Fruit fly (Drosophila melanogaster) whole organism, wandering third instar larva: Measurements from ENCODE around the gene png.

Source experiments
- Abd-B ChIP-seq: fragments of >200 bp; optimal IDR thresholded peaks from 2 replicates; lab custom pipeline; 2017; ENCODE audit warnings: missing biosample characterization, missing genetic modification characterization
- CG32264 ChIP-seq: fragments of 200-800 bp; sonication (Bioruptor generic); optimal IDR thresholded peaks from 2 replicates; lab custom pipeline; 2016; ENCODE audit warnings: missing biosample characterization, missing genetic modification characterization
- CG9705 ChIP-seq: fragments of 200-800 bp; sonication (Bioruptor generic); optimal IDR thresholded peaks from 2 replicates; lab custom pipeline; 2018; ENCODE audit warnings: missing biosample characterization, mild to moderate bottlenecking, missing genetic modification characterization
- CrebA ChIP-seq: fragments of 200-800 bp; sonication (Bioruptor generic); optimal IDR thresholded peaks from 2 replicates; lab custom pipeline; 2016; ENCODE audit warnings: missing biosample characterization, mild to moderate bottlenecking, missing genetic modification characterization, borderline replicate concordance
- Dfd ChIP-seq: fragments of >200 bp; optimal IDR thresholded peaks from 2 replicates; lab custom pipeline; 2017; ENCODE audit warnings: missing biosample characterization, missing genetic modification characterization
- Dif ChIP-seq: fragments of 200-275, 200-300 bp; sonication (Bioruptor generic); optimal IDR thresholded peaks from 2 replicates; lab custom pipeline; 2018; ENCODE audit warnings: missing biosample characterization, missing genetic modification characterization; ENCODE audit not compliant: partially characterized antibody
- GATAd ChIP-seq: sonication (Bioruptor generic); optimal IDR thresholded peaks from 2 replicates; lab custom pipeline; 2016; ENCODE audit warnings: missing biosample characterization, missing genetic modification characterization
- HLH106 ChIP-seq: fragments of 200-800 bp; optimal IDR thresholded peaks from 3 replicates; lab custom pipeline; 2019; ENCODE audit warnings: missing biosample characterization, mild to moderate bottlenecking, missing genetic modification characterization, moderate library complexity
- Hnf4 ChIP-seq: fragments of 200-800 bp; sonication (Bioruptor generic); optimal IDR thresholded peaks from 2 replicates; lab custom pipeline; 2016; ENCODE audit warnings: missing biosample characterization, mild to moderate bottlenecking, missing genetic modification characterization
- Hr78 ChIP-seq: fragments of >200 bp; optimal IDR thresholded peaks from 2 replicates; lab custom pipeline; 2017; ENCODE audit warnings: missing biosample characterization, missing genetic modification characterization
- Hr83 ChIP-seq: fragments of 200-300 bp; sonication (Bioruptor generic); optimal IDR thresholded peaks from 2 replicates; lab custom pipeline; 2016; ENCODE audit warnings: missing biosample characterization, mild to moderate bottlenecking, missing genetic modification characterization, moderate library complexity; ENCODE audit not compliant: poor library complexity, severe bottlenecking
- Jra ChIP-seq: sonication (Bioruptor generic); optimal IDR thresholded peaks from 2 replicates; lab custom pipeline; 2016; ENCODE audit warnings: missing biosample characterization, missing genetic modification characterization
- Mio ChIP-seq: sonication (Bioruptor generic); optimal IDR thresholded peaks from 2 replicates; lab custom pipeline; 2016; ENCODE audit warnings: missing biosample characterization, missing genetic modification characterization
- Myc ChIP-seq: fragments of >200 bp; optimal IDR thresholded peaks from 2 replicates; lab custom pipeline; 2017
- N ChIP-seq: fragments of >200 bp; optimal IDR thresholded peaks from 2 replicates; lab custom pipeline; 2018; ENCODE audit warnings: missing biosample characterization, missing external identifiers, missing genetic modification characterization
- OdsH ChIP-seq: fragments of 200-800 bp; sonication (Bioruptor generic); optimal IDR thresholded peaks from 2 replicates; lab custom pipeline; 2016; ENCODE audit warnings: missing biosample characterization, mild to moderate bottlenecking, missing genetic modification characterization
- Rel ChIP-seq, 2 experiments: fragments of 200-800 bp; sonication (Bioruptor generic) in 1 of 2; optimal IDR thresholded peaks; 2 replicates in 1 of 2; 3 replicates in 1 of 2; lab custom pipeline; 2016 to 2019; ENCODE audit warnings: mild to moderate bottlenecking in 2 of 2, missing biosample characterization in 2 of 2, missing genetic modification characterization in 2 of 2, moderate library complexity in 1 of 2
- Sp1 ChIP-seq: fragments of 200-800 bp; sonication (Bioruptor generic); optimal IDR thresholded peaks from 3 replicates; lab custom pipeline; 2019; ENCODE audit warnings: missing biosample characterization, mild to moderate bottlenecking, missing genetic modification characterization, moderate library complexity
- Vsx2 ChIP-seq: fragments of 200-300, 225-300 bp; sonication (Bioruptor generic); optimal IDR thresholded peaks from 2 replicates; lab custom pipeline; 2018; ENCODE audit warnings: missing biosample characterization, missing genetic modification characterization; ENCODE audit not compliant: partially characterized antibody
- br ChIP-seq: fragments of 200-800 bp; sonication (Bioruptor generic); optimal IDR thresholded peaks from 2 replicates; lab custom pipeline; 2016; ENCODE audit warnings: missing biosample characterization, missing genetic modification characterization
- brk ChIP-seq: fragments of 200-800 bp; sonication (Bioruptor generic); optimal IDR thresholded peaks from 2 replicates; lab custom pipeline; 2016; ENCODE audit warnings: missing biosample characterization, mild to moderate bottlenecking, missing genetic modification characterization
- dl ChIP-seq, 2 experiments: fragments of 175-275, 200-275 bp in 1 of 2; fragments of 200-275 bp in 1 of 2; sonication (Bioruptor generic); optimal IDR thresholded peaks; lab custom pipeline; 2018; ENCODE audit warnings: mild to moderate bottlenecking in 2 of 2, missing biosample characterization in 2 of 2, missing genetic modification characterization in 2 of 2, moderate library complexity in 2 of 2; ENCODE audit not compliant: partially characterized antibody in 2 of 2, insufficient read depth in 1 of 2
- dmrt93B ChIP-seq: fragments of 200-800 bp; sonication (Bioruptor generic); optimal IDR thresholded peaks from 2 replicates; lab custom pipeline; 2018; ENCODE audit warnings: missing biosample characterization, mild to moderate bottlenecking, missing genetic modification characterization
- dsf ChIP-seq: sonication (Bioruptor generic); optimal IDR thresholded peaks from 2 replicates; lab custom pipeline; 2016; ENCODE audit warnings: missing biosample characterization, missing genetic modification characterization, borderline replicate concordance
- ey ChIP-seq: fragments of 200-800 bp; sonication (Bioruptor generic); optimal IDR thresholded peaks from 2 replicates; lab custom pipeline; 2016; ENCODE audit warnings: missing biosample characterization, missing genetic modification characterization
- foxo ChIP-seq, 2 experiments: fragments of 200-800 bp; sonication (Bioruptor generic); optimal IDR thresholded peaks; 2 replicates in 1 of 2; 3 replicates in 1 of 2; lab custom pipeline; 2016 to 2017; ENCODE audit warnings: missing biosample characterization in 2 of 2, missing genetic modification characterization in 2 of 2
- fru ChIP-seq: fragments of 200-800 bp; sonication (Bioruptor generic); optimal IDR thresholded peaks from 3 replicates; lab custom pipeline; 2016; ENCODE audit warnings: missing biosample characterization, mild to moderate bottlenecking, missing genetic modification characterization
- h ChIP-seq: fragments of 200-800 bp; sonication (Bioruptor generic); optimal IDR thresholded peaks from 3 replicates; lab custom pipeline; 2016; ENCODE audit warnings: missing biosample characterization, mild to moderate bottlenecking, missing genetic modification characterization
- jim ChIP-seq: fragments of 175-275, 200-325 bp; sonication (Bioruptor generic); optimal IDR thresholded peaks from 2 replicates; lab custom pipeline; 2016; ENCODE audit warnings: missing biosample characterization, mild to moderate bottlenecking, missing genetic modification characterization
- lola ChIP-seq: fragments of >200 bp; optimal IDR thresholded peaks from 2 replicates; lab custom pipeline; 2017; ENCODE audit warnings: missing biosample characterization, missing genetic modification characterization
- pan ChIP-seq: fragments of >200 bp; optimal IDR thresholded peaks from 2 replicates; lab custom pipeline; 2017
- psq ChIP-seq: fragments of 200-800 bp; sonication (Bioruptor generic); optimal IDR thresholded peaks from 3 replicates; lab custom pipeline; 2017; ENCODE audit warnings: missing biosample characterization, mild to moderate bottlenecking, missing genetic modification characterization, moderate library complexity
- rgr ChIP-seq: fragments of 200-800 bp; sonication (Bioruptor generic); optimal IDR thresholded peaks from 3 replicates; lab custom pipeline; 2016; ENCODE audit warnings: missing biosample characterization, mild to moderate bottlenecking, missing genetic modification characterization
- sage ChIP-seq: fragments of 200-800 bp; sonication (Bioruptor generic); optimal IDR thresholded peaks from 2 replicates; lab custom pipeline; 2016; ENCODE audit warnings: missing biosample characterization, mild to moderate bottlenecking, missing genetic modification characterization
- sv ChIP-seq: fragments of 200-800 bp; sonication (Bioruptor generic); optimal IDR thresholded peaks from 3 replicates; lab custom pipeline; 2016; ENCODE audit warnings: missing biosample characterization, missing genetic modification characterization
- tai ChIP-seq: sonication (Bioruptor generic); optimal IDR thresholded peaks from 2 replicates; lab custom pipeline; 2016; ENCODE audit warnings: missing biosample characterization, missing genetic modification characterization
- usp ChIP-seq: fragments of >200 bp; optimal IDR thresholded peaks from 2 replicates; lab custom pipeline; 2017; ENCODE audit warnings: missing biosample characterization, missing genetic modification characterization
- woc ChIP-seq: sonication (Bioruptor generic); optimal IDR thresholded peaks from 2 replicates; lab custom pipeline; 2016; ENCODE audit warnings: missing biosample characterization, mild to moderate bottlenecking, missing genetic modification characterization

png gene

DNA sequence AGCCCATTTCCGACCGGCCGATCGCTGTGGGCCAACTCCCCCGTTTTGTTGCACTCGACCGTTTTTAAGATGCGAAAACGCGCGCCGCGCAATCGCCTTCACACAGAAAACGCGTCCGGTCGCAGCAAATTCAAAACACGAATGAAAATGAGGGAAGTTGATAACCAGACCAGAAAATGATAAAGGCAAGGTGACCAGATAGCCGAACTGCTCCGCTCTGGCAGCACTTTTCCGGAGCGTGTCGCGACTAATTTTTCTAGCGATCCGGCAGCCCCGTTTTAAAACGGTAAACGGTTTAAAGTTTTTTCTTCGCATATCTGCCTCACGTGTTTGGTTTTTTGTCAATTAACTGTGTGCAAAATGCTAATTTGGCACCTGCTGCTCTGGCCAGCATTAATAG lies 35.2 kb downstream of the png start, which contains the start of gene DAAM:
Gene DAAM (minus strand): TSS at position 149 of the 400 bp plus-strand sequence.
- TF ChIP-seq Hnf4 (GFP tag; lab: Kevin White, UChicago) (no peak), dmrt93B (GFP tag; lab: Kevin White, UChicago) (peak; percentile 46), h (peak; percentile 29), N (GFP tag; lab: Kevin White, UChicago) (no peak), Vsx2 (GFP tag; lab: Kevin White, UChicago) (peak; percentile 14), ey (GFP tag; lab: Kevin White, UChicago) (peak; percentile 17), sage (GFP tag; lab: Kevin White, UChicago) (no peak), woc (GFP tag; lab: Kevin White, UChicago) (no peak), Abd-B (GFP tag; lab: Kevin White, UChicago) (no peak), br (GFP tag; lab: Kevin White, UChicago) (no peak), Hr78 (GFP tag; lab: Kevin White, UChicago) (no peak), pan (lab: Kevin White, UChicago) (no peak), Sp1 (GFP tag; lab: Kevin White, UChicago) (peak; percentile 50), Dfd (GFP tag; lab: Kevin White, UChicago) (no peak), foxo (GFP tag; optimal IDR thresholded peaks at IDR 0.05; lab: Kevin White, UChicago) (peak in 1 of 2 experiments; percentile 22), tai (GFP tag; lab: Kevin White, UChicago) (no peak), usp (no peak), lola (no peak), brk (GFP tag; lab: Kevin White, UChicago) (no peak), Dif (GFP tag; lab: Kevin White, UChicago) (no peak), CG32264 (GFP tag; lab: Kevin White, UChicago) (no peak), sv (no peak), dsf (no peak), Hr83 (GFP tag; lab: Kevin White, UChicago) (peak; percentile 9), dl (GFP tag; optimal IDR thresholded peaks at IDR 0.05; lab: Kevin White, UChicago; ENCODE audit: insufficient read depth in 1 of 2, partially characterized antibody in 2 of 2) (no peak), Mio (GFP tag; lab: Kevin White, UChicago) (no peak), GATAd (GFP tag; lab: Kevin White, UChicago) (peak; percentile 19), Rel (GFP tag; optimal IDR thresholded peaks at IDR 0.05; lab: Kevin White, UChicago) (no peak), Rel (tag; optimal IDR thresholded peaks at IDR 0.05; lab: Kevin White, UChicago) (peak; percentile 67), OdsH (no peak), Myc (lab: Kevin White, UChicago) (no peak), CG9705 (GFP tag; lab: Kevin White, UChicago) (peak; percentile 77), fru (no peak), rgr (GFP tag; lab: Kevin White, UChicago) (peak; percentile 22), CrebA (no peak), jim (GFP tag; lab: Kevin White, UChicago) (no peak), HLH106 (tag; lab: Kevin White, UChicago) (peak; percentile 39), Jra (GFP tag; lab: Kevin White, UChicago) (no peak), psq (GFP tag; lab: Kevin White, UChicago) (peak; percentile 18)

DNA sequence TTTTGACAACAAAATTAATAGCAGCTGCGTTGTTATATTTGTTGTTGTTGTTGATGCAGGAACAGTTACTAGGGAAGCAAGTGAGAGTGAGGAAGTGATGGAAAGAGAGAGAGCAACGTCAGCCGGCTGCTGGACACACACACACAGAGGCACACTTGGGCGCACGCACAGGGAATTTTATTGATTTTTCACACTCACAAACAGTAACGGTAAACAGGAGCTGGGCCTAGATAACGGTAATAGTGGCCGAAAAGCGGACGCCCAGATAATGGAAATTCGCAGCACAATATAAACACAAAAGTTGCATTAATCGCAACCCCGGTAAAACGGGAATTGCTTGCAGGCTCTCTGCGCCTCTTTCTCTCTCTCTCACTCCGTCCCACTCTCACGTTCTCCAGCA lies 35.7 kb downstream of the png start:
- no peak for TF ChIP-seq ey (GFP tag; lab: Kevin White, UChicago)
- no peak for TF ChIP-seq Hr78 (GFP tag; lab: Kevin White, UChicago)
- no peak for TF ChIP-seq Rel (GFP tag; optimal IDR thresholded peaks at IDR 0.05; lab: Kevin White, UChicago)
- TF ChIP-seq Rel (tag; optimal IDR thresholded peaks at IDR 0.05; lab: Kevin White, UChicago): no peak
- TF ChIP-seq lola: no peak
- no peak for TF ChIP-seq Hr83 (GFP tag; lab: Kevin White, UChicago)
- TF ChIP-seq pan (lab: Kevin White, UChicago): no peak
- no peak for TF ChIP-seq brk (GFP tag; lab: Kevin White, UChicago)
- TF ChIP-seq sv: no peak
- TF ChIP-seq fru: no peak
- TF ChIP-seq sage (GFP tag; lab: Kevin White, UChicago): no peak
- no peak for TF ChIP-seq Myc (lab: Kevin White, UChicago)
- no peak for TF ChIP-seq dsf
- TF ChIP-seq tai (GFP tag; lab: Kevin White, UChicago): no peak
- TF ChIP-seq Abd-B (GFP tag; lab: Kevin White, UChicago): no peak
- TF ChIP-seq Dfd (GFP tag; lab: Kevin White, UChicago): no peak
- no peak for TF ChIP-seq rgr (GFP tag; lab: Kevin White, UChicago)
- TF ChIP-seq Dif (GFP tag; lab: Kevin White, UChicago): no peak
- TF ChIP-seq psq (GFP tag; lab: Kevin White, UChicago): no peak
- TF ChIP-seq dmrt93B (GFP tag; lab: Kevin White, UChicago): no peak
- TF ChIP-seq OdsH: no peak
- TF ChIP-seq, all 38 proteins: peak for 0
